Worm (Caenorhabditis elegans) whole organism, late embryonic: ENCODE data around the gene let-99.

Source experiments
- ama-1 ChIP-seq: fragments of 150-350 bp; optimal IDR thresholded peaks from 2 replicates; lab custom pipeline; 2014
- ceh-6 ChIP-seq: fragments of 200-800 bp; sonication (Bioruptor generic); optimal IDR thresholded peaks from 2 replicates; lab custom pipeline; 2018; ENCODE audit warnings: mild to moderate bottlenecking, missing genetic modification characterization, missing compliant biosample characterization
- ets-4 ChIP-seq: sonication (generic microtip); optimal IDR thresholded peaks from 2 replicates; lab custom pipeline; 2016; ENCODE audit warnings: missing genetic modification characterization, missing compliant biosample characterization
- nhr-11 ChIP-seq: fragments of 150-350 bp; optimal IDR thresholded peaks from 2 replicates; lab custom pipeline; 2014; ENCODE audit warnings: missing biosample characterization, missing genetic modification characterization

ce11 chrIV:12551944-12552343 is 15.7 kb upstream of the let-99 start:
- no peak for TF ChIP-seq ets-4 (tag; lab: Kevin White, UChicago)
- no peak for TF ChIP-seq nhr-11
- TF ChIP-seq ama-1: no peak
- no peak for TF ChIP-seq ceh-6 (GFP tag; lab: Kevin White, UChicago)
